Worm (Caenorhabditis elegans) whole organism, late embryonic: ENCODE measurements around the gene nas-19.

Source experiments
- C08G9.2 ChIP-seq: sonication (generic microtip); optimal IDR thresholded peaks from 2 replicates; lab custom pipeline; 2016; ENCODE audit warnings: mild to moderate bottlenecking, missing genetic modification characterization, moderate library complexity, missing compliant biosample characterization
- C38D4.7 ChIP-seq: fragments of 200-800 bp; sonication (Bioruptor generic); optimal IDR thresholded peaks from 2 replicates; lab custom pipeline; 2018; ENCODE audit warnings: mild to moderate bottlenecking, missing genetic modification characterization, moderate library complexity, missing compliant biosample characterization
- K02D7.2 ChIP-seq: sonication (generic microtip); optimal IDR thresholded peaks from 2 replicates; lab custom pipeline; 2017; ENCODE audit warnings: mild to moderate bottlenecking, missing genetic modification characterization, missing compliant biosample characterization
- ahr-1 ChIP-seq: sonication (generic microtip); optimal IDR thresholded peaks from 2 replicates; lab custom pipeline; 2016; ENCODE audit warnings: missing genetic modification characterization, missing compliant biosample characterization
- ceh-14 ChIP-seq: sonication (generic microtip); optimal IDR thresholded peaks from 2 replicates; lab custom pipeline; 2016; ENCODE audit warnings: missing genotype, missing genetic modification characterization, missing compliant biosample characterization
- ceh-19 ChIP-seq: fragments of 200-800 bp; sonication (Bioruptor generic); optimal IDR thresholded peaks from 2 replicates; lab custom pipeline; 2018; ENCODE audit warnings: mild to moderate bottlenecking, missing genetic modification characterization, missing compliant biosample characterization
- ceh-24 ChIP-seq: sonication (generic microtip); optimal IDR thresholded peaks from 2 replicates; lab custom pipeline; 2016; ENCODE audit warnings: mild to moderate bottlenecking, missing genetic modification characterization, missing compliant biosample characterization
- ceh-30 ChIP-seq: fragments of 150-350 bp; optimal IDR thresholded peaks from 2 replicates; lab custom pipeline; 2014; ENCODE audit warnings: missing biosample characterization, missing genetic modification characterization
- ceh-31 ChIP-seq: sonication (generic microtip); optimal IDR thresholded peaks from 2 replicates; lab custom pipeline; 2016; ENCODE audit warnings: missing genetic modification characterization, missing compliant biosample characterization
- ceh-6 ChIP-seq: fragments of 200-800 bp; sonication (Bioruptor generic); optimal IDR thresholded peaks from 2 replicates; lab custom pipeline; 2018; ENCODE audit warnings: mild to moderate bottlenecking, missing genetic modification characterization, missing compliant biosample characterization
- ceh-9 ChIP-seq: sonication (generic microtip); optimal IDR thresholded peaks from 2 replicates; lab custom pipeline; 2016; ENCODE audit warnings: mild to moderate bottlenecking, missing genetic modification characterization, inconsistent platforms, missing compliant biosample characterization
- elt-2 ChIP-seq: sonication (generic microtip); optimal IDR thresholded peaks from 2 replicates; lab custom pipeline; 2016; ENCODE audit warnings: missing genetic modification reagents, missing genetic modification characterization, missing compliant biosample characterization
- fkh-10 ChIP-seq: fragments of 150-350 bp; optimal IDR thresholded peaks from 2 replicates; lab custom pipeline; 2014; ENCODE audit warnings: missing biosample characterization, missing genetic modification reagents, missing genetic modification characterization
- gmeb-2 ChIP-seq: sonication (generic microtip); optimal IDR thresholded peaks from 2 replicates; lab custom pipeline; 2016; ENCODE audit warnings: missing genetic modification characterization, inconsistent platforms, missing compliant biosample characterization
- hlh-13 ChIP-seq: fragments of 200-800 bp; sonication (Bioruptor generic); optimal IDR thresholded peaks from 2 replicates; lab custom pipeline; 2018; ENCODE audit warnings: mild to moderate bottlenecking, missing genetic modification characterization, missing compliant biosample characterization
- hlh-6 ChIP-seq: sonication (generic microtip); optimal IDR thresholded peaks from 2 replicates; lab custom pipeline; 2016; ENCODE audit warnings: missing genotype, missing genetic modification characterization, missing compliant biosample characterization
- hlh-8 ChIP-seq: sonication (generic microtip); optimal IDR thresholded peaks from 2 replicates; lab custom pipeline; 2016; ENCODE audit warnings: missing genotype, missing genetic modification characterization, missing compliant biosample characterization
- lim-6 ChIP-seq: sonication (generic microtip); optimal IDR thresholded peaks from 2 replicates; lab custom pipeline; 2016; ENCODE audit warnings: missing genetic modification characterization, missing compliant biosample characterization
- mec-3 ChIP-seq: sonication (generic microtip); optimal IDR thresholded peaks from 2 replicates; lab custom pipeline; 2016; ENCODE audit warnings: borderline replicate concordance, missing genetic modification characterization, missing compliant biosample characterization
- nhr-11 ChIP-seq: fragments of 150-350 bp; optimal IDR thresholded peaks from 2 replicates; lab custom pipeline; 2014; ENCODE audit warnings: missing biosample characterization, missing genetic modification characterization
- odd-2 ChIP-seq: sonication (generic microtip); optimal IDR thresholded peaks from 2 replicates; lab custom pipeline; 2017; ENCODE audit warnings: antibody characterized with exemption, mild to moderate bottlenecking, missing genetic modification characterization, missing compliant biosample characterization
- pag-3 ChIP-seq: sonication (generic microtip); optimal IDR thresholded peaks from 2 replicates; lab custom pipeline; 2016; ENCODE audit warnings: missing compliant biosample characterization, missing genetic modification characterization, borderline replicate concordance
- pax-1 ChIP-seq: fragments of 150-350 bp; optimal IDR thresholded peaks from 2 replicates; lab custom pipeline; 2014; ENCODE audit warnings: missing biosample characterization, missing genetic modification characterization
- pha-4 ChIP-seq: fragments of 150-350 bp; optimal IDR thresholded peaks from 2 replicates; lab custom pipeline; 2018; ENCODE audit warnings: missing biosample characterization, missing genetic modification reagents, missing genetic modification characterization
- pros-1 ChIP-seq: fragments of 150-350 bp; optimal IDR thresholded peaks from 2 replicates; lab custom pipeline; 2014; ENCODE audit warnings: missing biosample characterization, missing genetic modification reagents, missing genetic modification characterization
- sox-2 ChIP-seq: fragments of 200-800 bp; sonication (Bioruptor generic); IDR thresholded peaks from 2 replicates; pipeline ENCODE4 v1.3.6; 2022; ENCODE audit warnings: missing genetic modification reagents, missing genetic modification characterization, missing compliant biosample characterization
- tbx-2 ChIP-seq: sonication (generic microtip); optimal IDR thresholded peaks from 2 replicates; lab custom pipeline; 2016; ENCODE audit warnings: missing genetic modification characterization, missing compliant biosample characterization
- ttx-3 ChIP-seq: sonication (generic microtip); optimal IDR thresholded peaks from 2 replicates; lab custom pipeline; 2016; ENCODE audit warnings: missing genetic modification reagents, missing genetic modification characterization, missing compliant biosample characterization
- unc-3 ChIP-seq, 2 experiments: fragments of 200-800 bp in 1 of 2; sonication (Bioruptor generic) in 1 of 2; sonication (generic microtip) in 1 of 2; conservative IDR thresholded peaks in 1 of 2; optimal IDR thresholded peaks in 1 of 2; 2 replicates each; pipeline versions ENCODE4 v1.3.6 to Lab custom; 2016 to 2022; ENCODE audit warnings: missing compliant biosample characterization in 2 of 2, missing genetic modification characterization in 2 of 2, missing genetic modification reagents in 1 of 2
- unc-55 ChIP-seq: sonication (generic microtip); optimal IDR thresholded peaks from 2 replicates; lab custom pipeline; 2017; ENCODE audit warnings: missing biosample characterization, missing genetic modification reagents, missing genetic modification characterization
- unc-86 ChIP-seq: sonication (generic microtip); optimal IDR thresholded peaks from 2 replicates; lab custom pipeline; 2016; ENCODE audit warnings: missing genetic modification characterization, missing compliant biosample characterization
- zip-5 ChIP-seq: sonication (generic microtip); optimal IDR thresholded peaks from 2 replicates; lab custom pipeline; 2016; ENCODE audit warnings: missing genetic modification characterization, missing compliant biosample characterization
- ztf-16 ChIP-seq: sonication (generic microtip); optimal IDR thresholded peaks from 2 replicates; lab custom pipeline; 2017; ENCODE audit warnings: missing genetic modification characterization, missing compliant biosample characterization

The nas-19 gene

DNA sequence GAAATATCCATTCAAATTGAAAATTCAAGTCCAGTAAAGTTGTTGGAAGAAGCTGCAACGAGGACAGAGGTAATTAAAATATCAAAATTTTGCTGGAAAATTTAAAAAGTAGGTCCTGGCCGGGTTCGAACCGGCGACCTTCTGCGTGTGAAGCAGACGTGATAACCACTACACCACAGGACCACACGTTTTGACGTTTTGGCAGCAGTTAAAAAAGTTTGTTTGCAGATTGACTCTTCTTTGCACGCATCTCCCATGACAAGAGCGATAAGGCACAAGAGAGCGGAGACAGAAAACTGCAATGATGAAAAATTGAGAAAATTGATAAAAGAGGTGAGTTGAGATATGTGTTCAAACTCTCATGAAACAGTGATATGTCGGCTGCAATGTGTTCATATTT, 9.6 kb upstream of the nas-19 start:
- TF ChIP-seq nhr-11: no peak
- TF ChIP-seq mec-3 (tag; lab: Kevin White, UChicago): no peak
- no peak for TF ChIP-seq fkh-10 (GFP tag; lab: Kevin White, UChicago)
- TF ChIP-seq elt-2 (tag; lab: Kevin White, UChicago): peak; percentile 63
- no peak for TF ChIP-seq hlh-6 (tag; lab: Kevin White, UChicago)
- no peak for TF ChIP-seq gmeb-2

DNA sequence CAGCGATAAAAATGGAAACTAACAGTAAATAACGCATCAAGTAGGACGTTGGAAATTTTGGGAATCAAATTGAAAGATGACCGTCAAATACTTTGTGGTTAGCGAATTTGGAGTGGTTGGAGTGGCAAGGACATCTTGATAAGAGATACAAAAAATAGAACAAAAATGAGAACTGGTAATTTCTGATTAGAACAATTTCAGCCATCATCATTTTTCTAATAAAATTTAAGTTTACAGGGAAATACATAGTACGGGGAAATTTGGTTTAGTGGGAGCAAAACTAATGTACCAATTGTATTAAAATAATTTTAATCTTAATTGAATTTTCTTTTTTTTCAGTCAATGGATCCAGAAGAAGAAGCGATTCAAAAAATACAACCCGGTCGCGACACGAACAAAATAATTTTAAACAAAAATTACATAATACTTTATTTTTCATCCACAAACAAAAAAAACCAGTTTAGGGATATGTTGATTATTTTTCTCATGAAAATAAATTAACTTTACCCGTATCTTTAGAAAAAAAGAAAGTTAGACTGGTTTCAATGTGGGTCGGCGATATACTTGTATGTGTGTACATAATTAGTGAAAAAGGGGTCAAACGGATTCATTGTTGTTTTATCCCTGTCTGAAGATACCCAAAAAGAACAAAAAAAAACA, 8.5 kb upstream of the nas-19 start, which contains the start of the genes K03B8.8 and grl-3:
Gene K03B8.8, minus strand, starts transcription at position 101 of the 660 bp plus-strand sequence.
Gene grl-3, plus strand, starts transcription at position 610 of the 660 bp plus-strand sequence.
- no peak for TF ChIP-seq ceh-6

DNA sequence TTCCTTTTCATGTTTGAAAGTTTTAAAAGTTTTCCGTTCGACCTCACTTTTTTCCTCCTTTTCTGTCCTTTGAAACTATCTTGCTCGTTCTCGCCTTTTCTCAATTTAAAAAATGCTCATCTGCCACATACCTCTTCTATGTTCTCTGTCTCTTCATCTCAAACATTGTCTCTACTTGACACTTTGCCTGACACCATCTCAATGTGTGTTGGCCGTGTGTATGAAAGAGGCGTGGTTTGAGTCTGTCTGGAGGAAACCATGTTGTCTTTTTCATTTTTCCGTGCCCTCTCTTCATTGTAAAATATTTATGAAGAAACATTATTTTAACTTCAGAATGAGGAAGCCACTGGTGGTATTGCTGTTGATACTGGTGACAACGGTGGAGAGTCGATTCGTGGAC, 4.7 kb upstream of the nas-19 start, which contains the start of gene K03B8.6:
Gene K03B8.6, plus strand, starts transcription at position 334 of the 400 bp plus-strand sequence.
- TF ChIP-seq ztf-16 (tag; lab: Kevin White, UChicago) (no peak), ceh-31 (tag; lab: Kevin White, UChicago) (no peak), pax-1 (no peak), zip-5 (tag; lab: Kevin White, UChicago) (no peak), pag-3 (tag; lab: Kevin White, UChicago) (no peak), ceh-24 (tag; lab: Kevin White, UChicago) (no peak), K02D7.2 (tag; lab: Kevin White, UChicago) (no peak), ceh-9 (no peak)
- TF ChIP-seq, all 69 proteins: peak for 0

DNA sequence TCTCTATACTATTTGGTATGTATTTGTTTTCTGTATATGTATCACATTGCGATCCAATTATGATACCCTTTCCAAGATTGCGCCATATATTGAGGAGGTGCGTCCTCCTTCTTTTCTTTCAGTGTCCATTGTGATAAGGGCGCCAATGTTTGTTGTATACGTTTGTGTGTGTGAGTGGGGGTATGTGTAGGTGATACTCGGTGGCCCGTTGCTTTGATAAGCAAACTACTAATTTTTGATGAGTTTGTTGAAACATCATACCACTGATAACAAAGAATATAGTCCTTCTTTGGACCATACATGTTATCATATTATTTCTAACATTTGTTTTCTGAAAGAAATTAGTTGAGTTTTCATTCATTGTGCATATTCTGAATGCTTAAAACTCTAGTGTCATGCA, 1.2 kb upstream of the nas-19 start:
- TF ChIP-seq hlh-8 (tag; lab: Kevin White, UChicago) (no peak), elt-2 (tag; lab: Kevin White, UChicago) (peak; percentile 93)

DNA sequence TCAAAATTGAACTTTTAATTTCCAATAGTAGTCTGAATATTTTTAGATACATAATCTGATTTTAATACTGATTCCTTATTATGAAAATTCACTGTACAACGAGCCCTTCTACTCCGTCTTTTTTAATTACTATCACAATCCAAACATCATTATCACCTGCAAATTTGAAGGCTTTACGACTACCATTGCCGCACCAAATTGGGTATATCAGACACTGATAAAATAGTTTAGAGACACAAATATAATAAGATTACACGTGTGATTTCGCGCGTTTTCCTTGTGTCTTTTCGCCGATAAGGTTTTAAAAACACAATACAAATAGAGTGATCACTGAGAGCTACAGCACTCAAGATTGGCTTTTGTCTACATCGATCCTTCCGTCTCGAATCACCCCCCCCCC, 549 bp upstream of the nas-19 start:
- TF ChIP-seq elt-2 (tag; lab: Kevin White, UChicago): peak; percentile 90
- TF ChIP-seq K02D7.2 (tag; lab: Kevin White, UChicago): no peak

DNA sequence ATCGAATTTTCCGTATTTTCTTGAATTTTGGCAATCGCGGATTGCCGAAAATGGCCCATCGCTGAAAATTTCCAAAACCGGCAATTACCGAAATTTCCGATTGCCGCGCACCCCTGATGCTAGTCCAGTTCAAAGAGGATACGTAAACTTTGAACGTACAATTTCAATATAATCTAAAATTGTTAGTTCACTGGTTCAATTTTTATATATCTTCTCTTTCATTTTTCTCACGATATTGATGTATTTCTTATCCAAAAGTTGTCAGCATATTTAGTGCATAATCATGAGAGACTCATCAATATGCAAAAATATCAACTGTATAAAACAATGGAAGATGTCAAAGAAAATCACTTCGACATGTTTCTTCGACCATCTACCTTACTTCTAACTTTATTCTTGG, 3.9 kb downstream of the nas-19 start, which contains the start of gene nas-17:
Gene nas-17, plus strand, starts transcription at position 301 of the 400 bp plus-strand sequence.
- TF ChIP-seq ahr-1 (tag; lab: Kevin White, UChicago): no peak
- TF ChIP-seq pha-4 (tag; lab: Kevin White, UChicago): no peak
- TF ChIP-seq ceh-14: no peak
- TF ChIP-seq unc-3 (GFP tag; conservative IDR thresholded peaks at IDR 0.05; lab: Robert Waterston, UW): no peak
- no peak for TF ChIP-seq unc-3 (tag; optimal IDR thresholded peaks at IDR 0.05; lab: Kevin White, UChicago)
- no peak for TF ChIP-seq pros-1 (tag; lab: Kevin White, UChicago)
- TF ChIP-seq C38D4.7 (GFP tag; lab: Kevin White, UChicago): no peak
- TF ChIP-seq ttx-3 (tag; lab: Kevin White, UChicago): no peak
- TF ChIP-seq tbx-2 (tag; lab: Kevin White, UChicago): no peak
- TF ChIP-seq ceh-30 (tag; lab: Kevin White, UChicago): no peak
- TF ChIP-seq unc-86 (tag; lab: Kevin White, UChicago): no peak
- TF ChIP-seq gmeb-2: no peak
- TF ChIP-seq nhr-11: no peak
- no peak for TF ChIP-seq unc-55
- TF ChIP-seq lim-6 (tag; lab: Kevin White, UChicago): no peak
- no peak for TF ChIP-seq hlh-13 (GFP tag; lab: Kevin White, UChicago)
- no peak for TF ChIP-seq ceh-19
- no peak for TF ChIP-seq fkh-10 (GFP tag; lab: Kevin White, UChicago)
- no peak for TF ChIP-seq sox-2 (GFP tag; lab: Robert Waterston, UW)
- no peak for TF ChIP-seq C08G9.2
- TF ChIP-seq odd-2: no peak
- TF ChIP-seq, all 69 proteins: peak for 0
